Worm (Caenorhabditis elegans) whole organism, L4 larva: ENCODE data around the gene Y71H2B.5.

Experiments used
- F26F4.8 ChIP-seq: fragments of 200-800 bp; sonication (Bioruptor generic); conservative IDR thresholded peaks from 2 replicates; pipeline ENCODE4 v1.3.6; 2022; ENCODE audit warnings: missing genetic modification characterization, missing compliant biosample characterization
- F44E2.7 ChIP-seq: fragments of 200-800 bp; sonication (Bioruptor generic); IDR thresholded peaks from 2 replicates; pipeline ENCODE4 v2.1.2; 2022; ENCODE audit warnings: missing genetic modification characterization, missing compliant biosample characterization
- R02D3.7 ChIP-seq: fragments of 150-350 bp; sonication (generic microtip); optimal IDR thresholded peaks from 3 replicates; lab custom pipeline; 2014; ENCODE audit warnings: missing biosample characterization, missing genetic modification characterization
- T26A8.4 ChIP-seq: fragments of 200-800 bp; sonication (Bioruptor generic); IDR thresholded peaks from 2 replicates; pipeline ENCODE4 v1.3.6; 2022; ENCODE audit warnings: missing genetic modification characterization, missing compliant biosample characterization
- Y75B8A.6 ChIP-seq: fragments of 200-800 bp; sonication (Bioruptor generic); IDR thresholded peaks from 2 replicates; pipeline ENCODE4 v1.3.6; 2022; ENCODE audit warnings: missing genetic modification reagents, missing genetic modification characterization, missing compliant biosample characterization
- aha-1 ChIP-seq: fragments of 150-350 bp; peaks from one replicate; lab custom pipeline; 2014; ENCODE audit warnings: missing biosample characterization, missing genetic modification characterization
- aly-2 ChIP-seq: sonication (generic microtip); optimal IDR thresholded peaks from 2 replicates; lab custom pipeline; 2018; ENCODE audit warnings: missing biosample characterization, missing genetic modification characterization
- arid-1 ChIP-seq: fragments of 200-800 bp; sonication (Bioruptor generic); conservative IDR thresholded peaks from 2 replicates; pipeline ENCODE4 v1.3.6; 2022; ENCODE audit warnings: missing genetic modification reagents, missing genetic modification characterization, missing compliant biosample characterization
- attf-4 ChIP-seq: sonication (generic microtip); optimal IDR thresholded peaks from 3 replicates; lab custom pipeline; 2017; ENCODE audit warnings: missing biosample characterization, missing genetic modification characterization
- ces-1 ChIP-seq: fragments of 150-350 bp; sonication (generic microtip); optimal IDR thresholded peaks from 4 replicates; lab custom pipeline; 2014; ENCODE audit warnings: missing biosample characterization, missing genetic modification reagents, missing genetic modification characterization
- cey-2 ChIP-seq: sonication (generic microtip); optimal IDR thresholded peaks from 3 replicates; lab custom pipeline; 2017; ENCODE audit warnings: missing genetic modification characterization, mild to moderate bottlenecking, missing compliant biosample characterization, antibody characterized with exemption, borderline replicate concordance; ENCODE audit not compliant: insufficient read depth
- daf-16 ChIP-seq, 3 experiments: sonication (generic microtip); optimal IDR thresholded peaks; 2 replicates each; lab custom pipeline; 2016 to 2017; ENCODE audit warnings: missing genetic modification characterization in 3 of 3, missing genetic modification reagents in 3 of 3, mild to moderate bottlenecking in 2 of 3, missing compliant biosample characterization in 2 of 3, missing biosample characterization in 1 of 3, moderate library complexity in 1 of 3
- daf-19 ChIP-seq: fragments of 200-800 bp; sonication (Bioruptor generic); conservative IDR thresholded peaks from 2 replicates; pipeline ENCODE4 v1.3.6; 2022; ENCODE audit warnings: missing genetic modification characterization, missing compliant biosample characterization
- daf-8 ChIP-seq: fragments of 200-800 bp; sonication (Bioruptor generic); IDR thresholded peaks from 2 replicates; pipeline ENCODE4 v1.3.6; 2022; ENCODE audit warnings: missing genetic modification characterization, missing compliant biosample characterization
- dmd-6 ChIP-seq: fragments of 200-800 bp; sonication (Bioruptor generic); IDR thresholded peaks from 2 replicates; pipeline ENCODE4 v1.3.6; 2022; ENCODE audit warnings: missing genetic modification reagents, missing genetic modification characterization, missing compliant biosample characterization
- egl-27 ChIP-seq: sonication (generic microtip); optimal IDR thresholded peaks from 3 replicates; lab custom pipeline; 2017; ENCODE audit warnings: missing biosample characterization, missing genetic modification reagents, missing genetic modification characterization
- fkh-10 ChIP-seq: fragments of 150-350 bp; optimal IDR thresholded peaks from 2 replicates; lab custom pipeline; 2014; ENCODE audit warnings: missing biosample characterization, missing genetic modification reagents, missing genetic modification characterization
- gei-8 ChIP-seq: fragments of 200-800 bp; sonication (Bioruptor generic); optimal IDR thresholded peaks from 2 replicates; lab custom pipeline; 2018; ENCODE audit warnings: mild to moderate bottlenecking, missing genetic modification characterization, missing compliant biosample characterization
- lin-13 ChIP-seq: fragments of 150-350 bp; optimal IDR thresholded peaks from 2 replicates; lab custom pipeline; 2014; ENCODE audit warnings: missing biosample characterization, missing genetic modification reagents, missing genetic modification characterization
- lin-38 ChIP-seq: fragments of 200-800 bp; sonication (Bioruptor generic); IDR thresholded peaks from 2 replicates; pipeline ENCODE4 v1.3.6; 2022; ENCODE audit warnings: missing genetic modification reagents, missing genetic modification characterization, missing compliant biosample characterization
- lsy-2 ChIP-seq, 2 experiments: fragments of 150-350 bp in 1 of 2; sonication (generic microtip) in 1 of 2; optimal IDR thresholded peaks; 2 replicates each; lab custom pipeline; 2014 to 2017; ENCODE audit warnings: missing biosample characterization in 2 of 2, missing genetic modification characterization in 2 of 2
- madf-9 ChIP-seq: fragments of 200-800 bp; sonication (Bioruptor generic); conservative IDR thresholded peaks from 2 replicates; pipeline ENCODE4 v1.3.6; 2022; ENCODE audit warnings: missing genetic modification reagents, missing genetic modification characterization, missing compliant biosample characterization
- mes-2 ChIP-seq: sonication (generic microtip); optimal IDR thresholded peaks from 2 replicates; lab custom pipeline; 2016; ENCODE audit warnings: missing genotype, mild to moderate bottlenecking, missing genetic modification characterization, missing compliant biosample characterization; ENCODE audit not compliant: poor library complexity, severe bottlenecking
- mxl-3 ChIP-seq: fragments of 200-800 bp; sonication (Bioruptor generic); optimal IDR thresholded peaks from 2 replicates; lab custom pipeline; 2018; ENCODE audit warnings: mild to moderate bottlenecking, missing genetic modification characterization, missing compliant biosample characterization
- nhr-28 ChIP-seq: fragments of 150-350 bp; optimal IDR thresholded peaks from 2 replicates; lab custom pipeline; 2014; ENCODE audit warnings: missing biosample characterization, missing genetic modification characterization
- nhr-77 ChIP-seq: fragments of 150-350 bp; optimal IDR thresholded peaks from 2 replicates; lab custom pipeline; 2014; ENCODE audit warnings: missing biosample characterization, missing genetic modification characterization
- pha-4 ChIP-seq, 2 experiments: fragments of 150-350 bp in 1 of 2; fragments of 200-800 bp in 1 of 2; sonication (Bioruptor generic) in 1 of 2; IDR thresholded peaks in 1 of 2; optimal IDR thresholded peaks in 1 of 2; 2 replicates each; pipeline versions ENCODE4 v1.3.6 to Lab custom; 2014 to 2022; ENCODE audit warnings: missing genetic modification characterization in 2 of 2, missing genetic modification reagents in 2 of 2, missing biosample characterization in 1 of 2, missing compliant biosample characterization in 1 of 2
- php-3 ChIP-seq: fragments of 200-800 bp; sonication (Bioruptor generic); IDR thresholded peaks from 2 replicates; pipeline ENCODE4 v1.3.6; 2022; ENCODE audit warnings: missing genetic modification reagents, missing genetic modification characterization, missing compliant biosample characterization
- rbr-2 ChIP-seq: sonication (generic microtip); optimal IDR thresholded peaks from 2 replicates; lab custom pipeline; 2016; ENCODE audit warnings: missing genotype, missing genetic modification characterization, missing compliant biosample characterization
- saeg-2 ChIP-seq: fragments of 200-800 bp; sonication (Bioruptor generic); IDR thresholded peaks from 2 replicates; pipeline ENCODE4 v1.3.6; 2022; ENCODE audit warnings: missing genetic modification reagents, missing genetic modification characterization, missing compliant biosample characterization
- sdz-12 ChIP-seq: fragments of 200-800 bp; sonication (Bioruptor generic); optimal IDR thresholded peaks from 2 replicates; lab custom pipeline; 2018; ENCODE audit warnings: mild to moderate bottlenecking, missing genetic modification characterization, missing compliant biosample characterization
- unc-130 ChIP-seq: sonication (generic microtip); optimal IDR thresholded peaks from 2 replicates; lab custom pipeline; 2016; ENCODE audit warnings: missing genetic modification reagents, missing genetic modification characterization, missing compliant biosample characterization
- unc-62 ChIP-seq, 3 experiments: fragments of 150-350 bp in 1 of 3; sonication (generic microtip); optimal IDR thresholded peaks in 2 of 3; peaks in 1 of 3; 1 replicate in 1 of 3; 2 replicates in 2 of 3; lab custom pipeline; 2014 to 2017; ENCODE audit warnings: missing biosample characterization in 3 of 3, missing genetic modification characterization in 3 of 3, missing genetic modification reagents in 3 of 3, missing genotype in 1 of 3
- zip-11 ChIP-seq: fragments of 200-800 bp; sonication (Bioruptor generic); IDR thresholded peaks from 2 replicates; pipeline ENCODE4 v1.3.6; 2022; ENCODE audit warnings: missing genetic modification characterization, missing compliant biosample characterization
- zip-2 ChIP-seq: fragments of 150-350 bp; optimal IDR thresholded peaks from 2 replicates; lab custom pipeline; 2014; ENCODE audit warnings: missing biosample characterization, missing genetic modification characterization
- ztf-11 ChIP-seq: fragments of 150-350 bp; optimal IDR thresholded peaks from 2 replicates; lab custom pipeline; 2014; ENCODE audit warnings: missing biosample characterization, missing genetic modification characterization

Y71H2B.5 gene

DNA sequence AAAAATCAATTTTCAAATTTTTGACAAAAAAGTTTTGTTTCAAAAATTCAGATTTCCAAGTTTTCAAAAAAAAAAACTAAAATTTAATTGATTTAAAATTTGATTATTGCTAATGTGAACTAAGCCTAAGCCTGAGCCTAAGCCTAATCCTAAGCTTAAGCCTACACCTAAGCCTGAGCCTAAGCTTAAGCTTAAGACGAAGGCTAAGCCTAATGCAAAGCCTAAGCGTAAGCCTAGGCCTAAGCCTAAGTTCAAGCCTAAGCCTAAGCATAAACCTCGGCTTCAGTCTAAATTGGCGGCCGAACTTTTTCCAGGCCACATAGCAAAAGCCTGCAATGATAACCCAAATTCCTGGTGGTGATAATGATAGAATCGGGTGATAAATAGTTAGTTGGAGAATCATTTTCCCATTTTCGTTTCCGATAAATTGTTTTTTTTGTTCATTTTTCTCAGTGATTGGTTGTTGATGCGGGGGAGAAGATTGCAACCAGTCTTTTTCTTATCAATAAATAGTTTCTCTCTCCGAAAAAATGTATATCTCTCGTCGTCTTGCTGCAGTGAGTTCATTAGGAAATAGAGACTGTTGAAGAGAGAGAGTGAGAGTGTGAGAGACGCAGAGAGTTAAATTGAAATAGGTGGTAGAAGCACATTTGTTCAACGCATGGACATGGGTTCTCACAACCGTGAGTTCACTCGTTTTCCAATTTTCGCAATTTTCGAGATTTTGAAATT is 39.5 kb downstream of the Y71H2B.5 start (continued):
- peak; percentile 56 for TF ChIP-seq mxl-3
- TF ChIP-seq Y75B8A.6 (GFP tag; lab: Robert Waterston, UW): no peak
- TF ChIP-seq egl-27 (tag; lab: Kevin White, UChicago): no peak
- TF ChIP-seq php-3: no peak
- TF ChIP-seq dmd-6 (GFP tag; lab: Robert Waterston, UW): peak; percentile 40; the same call in 1 of the 2 replicates
- TF ChIP-seq madf-9 (GFP tag; lab: Robert Waterston, UW): no peak
- no peak for TF ChIP-seq ztf-11
- TF ChIP-seq nhr-28 (tag; lab: Kevin White, UChicago): peak; percentile 78
- TF ChIP-seq R02D3.7 (tag; lab: Kevin White, UChicago): no peak
- peak; percentile 11 for TF ChIP-seq mes-2 (tag; lab: Kevin White, UChicago)
- TF ChIP-seq aha-1 (tag; lab: Kevin White, UChicago): peak; percentile 52
- no peak for TF ChIP-seq sdz-12 (GFP tag; lab: Kevin White, UChicago)
- TF ChIP-seq arid-1 (GFP tag; lab: Robert Waterston, UW): no peak
- no peak for TF ChIP-seq F44E2.7
- TF ChIP-seq unc-130: no peak
- TF ChIP-seq zip-11 (GFP tag; lab: Robert Waterston, UW): no peak
- TF ChIP-seq zip-2 (tag; lab: Kevin White, UChicago): no peak
- TF ChIP-seq lsy-2 (tag; optimal IDR thresholded peaks at IDR 0.05; lab: Kevin White, UChicago): no peak
- no peak for TF ChIP-seq ces-1 (GFP tag; lab: Kevin White, UChicago)
- TF ChIP-seq nhr-77 (tag; lab: Kevin White, UChicago): peak; percentile 28
- TF ChIP-seq saeg-2: no peak
- no peak for TF ChIP-seq cey-2 (tag; lab: Kevin White, UChicago)
- no peak for TF ChIP-seq rbr-2
- TF ChIP-seq attf-4 (tag; lab: Kevin White, UChicago): no peak
- TF ChIP-seq lin-38 (GFP tag; lab: Robert Waterston, UW): no peak
- no peak for TF ChIP-seq daf-19 (GFP tag; lab: Robert Waterston, UW)
- TF ChIP-seq fkh-10 (GFP tag; lab: Kevin White, UChicago): no peak
- TF ChIP-seq F26F4.8 (GFP tag; lab: Robert Waterston, UW): no peak
- no peak for TF ChIP-seq daf-16 (GFP tag; optimal IDR thresholded peaks at IDR 0.05; lab: Kevin White, UChicago)
- TF ChIP-seq daf-16 (tag; optimal IDR thresholded peaks at IDR 0.05; lab: Kevin White, UChicago): peak; percentile 75
- no peak for TF ChIP-seq T26A8.4 (GFP tag; lab: Robert Waterston, UW)
- no peak for TF ChIP-seq gei-8
- TF ChIP-seq aly-2: no peak
- no peak for TF ChIP-seq daf-8 (GFP tag; lab: Robert Waterston, UW)
- no peak for TF ChIP-seq lin-13 (GFP tag; lab: Kevin White, UChicago)

DNA sequence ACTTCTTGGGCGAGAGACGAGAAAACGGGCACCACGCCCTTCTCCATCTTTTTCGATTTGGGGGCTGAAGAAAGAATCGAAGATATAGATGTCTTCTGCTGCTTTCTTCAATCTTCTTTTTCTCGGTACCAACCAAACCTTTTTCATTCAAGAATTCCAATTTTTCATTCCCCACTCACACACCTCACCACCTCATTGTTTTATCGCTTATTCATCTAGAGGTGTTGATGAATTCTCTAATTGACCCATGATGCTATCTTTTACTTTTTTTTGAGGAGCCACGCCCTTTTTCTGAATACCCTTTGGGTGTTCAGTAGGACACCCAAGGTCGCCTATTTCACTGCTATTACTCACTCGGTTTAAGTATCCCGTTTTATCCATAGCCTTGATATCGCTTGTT is 43.7 kb downstream of the Y71H2B.5 start:
- TF ChIP-seq pha-4 (GFP tag; IDR thresholded peaks at IDR 0.05; lab: Robert Waterston, UW): no peak
- no peak for TF ChIP-seq pha-4 (tag; optimal IDR thresholded peaks at IDR 0.05; lab: Kevin White, UChicago)
- TF ChIP-seq unc-62 (GFP tag; optimal IDR thresholded peaks at IDR 0.05 in 1 of 2; lab: Kevin White, UChicago): peak in 1 of 2 experiments; percentile 28
- TF ChIP-seq unc-62 (tag; optimal IDR thresholded peaks at IDR 0.05; lab: Kevin White, UChicago): no peak
- no peak for TF ChIP-seq zip-11 (GFP tag; lab: Robert Waterston, UW)
